Worm (Caenorhabditis elegans) whole organism, L4 larva: ENCODE results near the gene cal-3.

Experiments
- F26F4.8 ChIP-seq: fragments of 200-800 bp; sonication (Bioruptor generic); conservative IDR thresholded peaks from 2 replicates; pipeline ENCODE4 v1.3.6; 2022; ENCODE audit warnings: missing genetic modification characterization, missing compliant biosample characterization
- F37D6.2 ChIP-seq: sonication (generic microtip); optimal IDR thresholded peaks from 2 replicates; lab custom pipeline; 2016; ENCODE audit warnings: mild to moderate bottlenecking, missing genetic modification characterization, missing compliant biosample characterization
- Y105C5A.15 ChIP-seq: fragments of 200-800 bp; sonication (Bioruptor generic); IDR thresholded peaks from 2 replicates; pipeline ENCODE4 v1.3.6; 2022; ENCODE audit warnings: missing genetic modification characterization, missing compliant biosample characterization
- Y75B8A.6 ChIP-seq: fragments of 200-800 bp; sonication (Bioruptor generic); IDR thresholded peaks from 2 replicates; pipeline ENCODE4 v1.3.6; 2022; ENCODE audit warnings: missing genetic modification reagents, missing genetic modification characterization, missing compliant biosample characterization
- aha-1 ChIP-seq: fragments of 150-350 bp; peaks from one replicate; lab custom pipeline; 2014; ENCODE audit warnings: missing biosample characterization, missing genetic modification characterization
- ceh-20 ChIP-seq: fragments of 200-800 bp; sonication (Bioruptor generic); IDR thresholded peaks from 2 replicates; pipeline ENCODE4 v1.3.6; 2022; ENCODE audit warnings: missing genetic modification reagents, missing genetic modification characterization, missing compliant biosample characterization
- ceh-32 ChIP-seq: sonication (generic microtip); optimal IDR thresholded peaks from 2 replicates; lab custom pipeline; 2016; ENCODE audit warnings: mild to moderate bottlenecking, missing genetic modification characterization, missing compliant biosample characterization; ENCODE audit not compliant: poor library complexity
- ces-1 ChIP-seq: fragments of 150-350 bp; sonication (generic microtip); optimal IDR thresholded peaks from 4 replicates; lab custom pipeline; 2014; ENCODE audit warnings: missing biosample characterization, missing genetic modification reagents, missing genetic modification characterization
- cey-2 ChIP-seq: sonication (generic microtip); optimal IDR thresholded peaks from 3 replicates; lab custom pipeline; 2017; ENCODE audit warnings: missing genetic modification characterization, mild to moderate bottlenecking, missing compliant biosample characterization, antibody characterized with exemption, borderline replicate concordance; ENCODE audit not compliant: insufficient read depth
- daf-8 ChIP-seq: fragments of 200-800 bp; sonication (Bioruptor generic); IDR thresholded peaks from 2 replicates; pipeline ENCODE4 v1.3.6; 2022; ENCODE audit warnings: missing genetic modification characterization, missing compliant biosample characterization
- dmd-6 ChIP-seq: fragments of 200-800 bp; sonication (Bioruptor generic); IDR thresholded peaks from 2 replicates; pipeline ENCODE4 v1.3.6; 2022; ENCODE audit warnings: missing genetic modification reagents, missing genetic modification characterization, missing compliant biosample characterization
- dmd-8 ChIP-seq: fragments of 200-800 bp; sonication (Bioruptor generic); IDR thresholded peaks from 2 replicates; pipeline ENCODE4 v1.3.6; 2022; ENCODE audit warnings: missing genetic modification characterization, missing compliant biosample characterization
- dmd-9 ChIP-seq: fragments of 200-800 bp; sonication (Bioruptor generic); IDR thresholded peaks from 2 replicates; pipeline ENCODE4 v1.3.6; 2022; ENCODE audit warnings: missing genetic modification reagents, missing genetic modification characterization, missing compliant biosample characterization
- fkh-10 ChIP-seq: fragments of 150-350 bp; optimal IDR thresholded peaks from 2 replicates; lab custom pipeline; 2014; ENCODE audit warnings: missing biosample characterization, missing genetic modification reagents, missing genetic modification characterization
- gei-8 ChIP-seq: fragments of 200-800 bp; sonication (Bioruptor generic); optimal IDR thresholded peaks from 2 replicates; lab custom pipeline; 2018; ENCODE audit warnings: mild to moderate bottlenecking, missing genetic modification characterization, missing compliant biosample characterization
- hif-1 ChIP-seq, 2 experiments: sonication (generic microtip); optimal IDR thresholded peaks; 2 replicates each; lab custom pipeline; 2016 to 2017; ENCODE audit warnings: missing compliant biosample characterization in 2 of 2, missing genetic modification characterization in 2 of 2, missing genetic modification reagents in 2 of 2, missing genotype in 2 of 2, mild to moderate bottlenecking in 1 of 2
- lim-7 ChIP-seq: fragments of 200-800 bp; sonication (Bioruptor generic); IDR thresholded peaks from 2 replicates; pipeline ENCODE4 v1.3.6; 2022; ENCODE audit warnings: missing genetic modification characterization, missing compliant biosample characterization
- lin-1 ChIP-seq: fragments of 200-800 bp; sonication (Bioruptor generic); IDR thresholded peaks from 2 replicates; pipeline ENCODE4 v1.3.6; 2022; ENCODE audit warnings: missing genetic modification reagents, missing genetic modification characterization, missing compliant biosample characterization
- lin-38 ChIP-seq: fragments of 200-800 bp; sonication (Bioruptor generic); IDR thresholded peaks from 2 replicates; pipeline ENCODE4 v1.3.6; 2022; ENCODE audit warnings: missing genetic modification reagents, missing genetic modification characterization, missing compliant biosample characterization
- madf-5 ChIP-seq, 2 experiments: fragments of 200-800 bp; sonication (Bioruptor generic); IDR thresholded peaks; 2 replicates each; pipeline ENCODE4 v1.3.6; 2022; ENCODE audit warnings: missing compliant biosample characterization in 2 of 2, missing genetic modification characterization in 2 of 2
- mxl-3 ChIP-seq: fragments of 200-800 bp; sonication (Bioruptor generic); optimal IDR thresholded peaks from 2 replicates; lab custom pipeline; 2018; ENCODE audit warnings: mild to moderate bottlenecking, missing genetic modification characterization, missing compliant biosample characterization
- nhr-11 ChIP-seq: fragments of 150-350 bp; optimal IDR thresholded peaks from 2 replicates; lab custom pipeline; 2014; ENCODE audit warnings: missing biosample characterization, missing genetic modification characterization
- nhr-25 ChIP-seq: sonication (generic microtip); optimal IDR thresholded peaks from 2 replicates; lab custom pipeline; 2017; ENCODE audit warnings: missing genetic modification characterization, mild to moderate bottlenecking, missing compliant biosample characterization, antibody characterized with exemption, moderate library complexity, borderline replicate concordance; ENCODE audit not compliant: insufficient read depth
- nhr-28 ChIP-seq: fragments of 150-350 bp; optimal IDR thresholded peaks from 2 replicates; lab custom pipeline; 2014; ENCODE audit warnings: missing biosample characterization, missing genetic modification characterization
- php-3 ChIP-seq: fragments of 200-800 bp; sonication (Bioruptor generic); IDR thresholded peaks from 2 replicates; pipeline ENCODE4 v1.3.6; 2022; ENCODE audit warnings: missing genetic modification reagents, missing genetic modification characterization, missing compliant biosample characterization
- pqm-1 ChIP-seq: sonication (generic microtip); optimal IDR thresholded peaks from 2 replicates; lab custom pipeline; 2017; ENCODE audit warnings: missing biosample characterization, missing genetic modification characterization
- set-16 ChIP-seq: fragments of 200-800 bp; sonication (Bioruptor generic); IDR thresholded peaks from 2 replicates; pipeline ENCODE4 v1.3.6; 2022; ENCODE audit warnings: missing genetic modification reagents, missing genetic modification characterization, missing compliant biosample characterization
- snpc-1.2 ChIP-seq: fragments of 200-800 bp; sonication (Bioruptor generic); IDR thresholded peaks from 2 replicates; pipeline ENCODE4 v1.3.6; 2022; ENCODE audit warnings: missing genetic modification reagents, missing genetic modification characterization, missing compliant biosample characterization
- snpc-4 ChIP-seq: fragments of 150-350 bp; optimal IDR thresholded peaks from 2 replicates; lab custom pipeline; 2014; ENCODE audit warnings: missing biosample characterization, missing genetic modification characterization
- tag-97 ChIP-seq: fragments of 200-800 bp; sonication (Bioruptor generic); IDR thresholded peaks from 2 replicates; pipeline ENCODE4 v1.3.6; 2022; ENCODE audit warnings: missing genetic modification characterization, missing compliant biosample characterization
- unc-130 ChIP-seq: sonication (generic microtip); optimal IDR thresholded peaks from 2 replicates; lab custom pipeline; 2016; ENCODE audit warnings: missing genetic modification reagents, missing genetic modification characterization, missing compliant biosample characterization
- unc-62 ChIP-seq, 3 experiments: fragments of 150-350 bp in 1 of 3; sonication (generic microtip); optimal IDR thresholded peaks in 2 of 3; peaks in 1 of 3; 1 replicate in 1 of 3; 2 replicates in 2 of 3; lab custom pipeline; 2014 to 2017; ENCODE audit warnings: missing biosample characterization in 3 of 3, missing genetic modification characterization in 3 of 3, missing genetic modification reagents in 3 of 3, missing genotype in 1 of 3
- zag-1 ChIP-seq: fragments of 150-350 bp; optimal IDR thresholded peaks from 2 replicates; lab custom pipeline; 2014; ENCODE audit warnings: missing biosample characterization, missing genetic modification characterization
- zip-2 ChIP-seq: fragments of 150-350 bp; optimal IDR thresholded peaks from 2 replicates; lab custom pipeline; 2014; ENCODE audit warnings: missing biosample characterization, missing genetic modification characterization
- ztf-11 ChIP-seq: fragments of 150-350 bp; optimal IDR thresholded peaks from 2 replicates; lab custom pipeline; 2014; ENCODE audit warnings: missing biosample characterization, missing genetic modification characterization
- ztf-7 ChIP-seq: fragments of 150-350 bp; optimal IDR thresholded peaks from 2 replicates; lab custom pipeline; 2014; ENCODE audit warnings: missing biosample characterization, missing genetic modification characterization

The cal-3 gene

DNA sequence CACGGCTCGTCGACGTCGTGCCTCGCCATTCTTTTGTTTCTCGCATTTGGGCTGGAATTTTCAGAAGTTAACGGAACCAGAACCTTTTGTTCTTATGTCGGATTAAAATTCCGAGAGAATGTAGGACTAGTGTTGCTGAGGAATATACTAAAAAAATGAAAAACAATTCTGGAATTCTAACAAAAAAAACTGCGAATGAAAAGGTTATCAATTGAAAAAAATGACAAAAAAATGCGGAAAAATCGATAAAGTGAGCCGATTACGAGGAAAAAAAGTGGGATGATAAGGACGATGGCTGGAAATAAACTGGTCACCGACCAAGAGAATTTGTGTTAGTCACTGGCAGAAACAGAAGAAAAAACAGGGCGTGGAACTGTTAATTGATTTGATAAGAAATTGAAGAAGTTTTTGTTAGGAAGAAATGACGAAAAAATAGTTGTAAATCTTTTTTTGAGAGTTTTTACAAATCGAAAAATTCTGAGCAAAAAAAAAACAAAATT is 15.6 kb downstream of the cal-3 start, which contains the start of gene bris-1 (continued):
- TF ChIP-seq Y75B8A.6 (GFP tag; lab: Robert Waterston, UW) = no peak
- no peak for TF ChIP-seq hif-1 (tag; optimal IDR thresholded peaks at IDR 0.05; lab: Kevin White, UChicago)
- TF ChIP-seq pqm-1 (tag; lab: Kevin White, UChicago) = peak; percentile 92
- TF ChIP-seq snpc-1.2 (GFP tag; lab: Robert Waterston, UW) = no peak
- no peak for TF ChIP-seq zip-2 (tag; lab: Kevin White, UChicago)
- no peak for TF ChIP-seq Y105C5A.15
- TF ChIP-seq fkh-10 (GFP tag; lab: Kevin White, UChicago) = no peak
- TF ChIP-seq gei-8 (GFP tag; lab: Kevin White, UChicago) = no peak
- peak; percentile 61 for TF ChIP-seq nhr-28 (tag; lab: Kevin White, UChicago)
- no peak for TF ChIP-seq zag-1 (tag; lab: Kevin White, UChicago)
- no peak for TF ChIP-seq dmd-8 (GFP tag; lab: Robert Waterston, UW)
- TF ChIP-seq php-3 (GFP tag; lab: Robert Waterston, UW) = 0 out of 2 replicates have a peak, but pooled peaks have one; percentile 19
- TF ChIP-seq ces-1 (GFP tag; lab: Kevin White, UChicago) = no peak
- TF ChIP-seq F26F4.8 (GFP tag; lab: Robert Waterston, UW) = no peak
- TF ChIP-seq lin-1 = no peak
- TF ChIP-seq ceh-32 (tag; lab: Kevin White, UChicago) = no peak
- no peak for TF ChIP-seq daf-8 (GFP tag; lab: Robert Waterston, UW)
- TF ChIP-seq nhr-25 (tag; lab: Kevin White, UChicago) = no peak
- no peak for TF ChIP-seq dmd-9
- no peak for TF ChIP-seq nhr-11 (tag; lab: Kevin White, UChicago)
- no peak for TF ChIP-seq ztf-11 (tag; lab: Kevin White, UChicago)
- no peak for TF ChIP-seq ceh-20 (GFP tag; lab: Robert Waterston, UW)
- no peak for TF ChIP-seq lin-38
- TF ChIP-seq lim-7 (GFP tag; lab: Robert Waterston, UW) = no peak
- TF ChIP-seq madf-5 (GFP tag; IDR thresholded peaks at IDR 0.05; lab: Robert Waterston, UW) = no peak
- TF ChIP-seq mxl-3 (GFP tag; lab: Kevin White, UChicago) = no peak
- no peak for TF ChIP-seq F37D6.2 (tag; lab: Kevin White, UChicago)

DNA sequence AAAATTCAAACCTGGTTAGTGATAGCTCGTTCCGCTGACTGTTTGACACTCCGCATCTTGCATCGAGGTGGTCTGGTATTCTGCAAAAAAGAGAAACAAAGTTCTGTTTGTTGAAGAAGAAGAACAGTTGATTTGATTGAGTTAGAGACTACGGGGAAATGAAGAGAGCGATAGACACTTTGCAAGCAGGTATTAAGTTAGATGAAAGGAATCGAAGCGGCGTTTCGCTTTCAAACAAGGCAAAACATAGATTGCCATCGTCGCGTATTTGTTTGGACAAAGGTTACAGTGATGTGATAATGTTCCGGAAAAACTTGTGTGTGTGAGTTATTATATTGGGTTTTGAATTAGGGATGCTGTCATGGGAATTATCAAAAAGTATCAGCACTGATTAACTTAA is 17.7 kb downstream of the cal-3 start:
- peak; percentile 5 for TF ChIP-seq nhr-28 (tag; lab: Kevin White, UChicago)
- peak in 1 of 2 experiments; percentile 86 for TF ChIP-seq unc-62 (GFP tag; optimal IDR thresholded peaks at IDR 0.05 in 1 of 2; lab: Kevin White, UChicago)
- no peak for TF ChIP-seq unc-62 (tag; optimal IDR thresholded peaks at IDR 0.05; lab: Kevin White, UChicago)
- no peak for TF ChIP-seq ceh-20 (GFP tag; lab: Robert Waterston, UW)
- TF ChIP-seq ztf-7 (tag; lab: Kevin White, UChicago) = no peak
- 0 out of 2 replicates have a peak, but pooled peaks have one; percentile 14 for TF ChIP-seq dmd-6 (GFP tag; lab: Robert Waterston, UW)
- peak; percentile 8 for TF ChIP-seq aha-1 (tag; lab: Kevin White, UChicago)
- TF ChIP-seq snpc-4 (tag; lab: Kevin White, UChicago) = no peak

DNA sequence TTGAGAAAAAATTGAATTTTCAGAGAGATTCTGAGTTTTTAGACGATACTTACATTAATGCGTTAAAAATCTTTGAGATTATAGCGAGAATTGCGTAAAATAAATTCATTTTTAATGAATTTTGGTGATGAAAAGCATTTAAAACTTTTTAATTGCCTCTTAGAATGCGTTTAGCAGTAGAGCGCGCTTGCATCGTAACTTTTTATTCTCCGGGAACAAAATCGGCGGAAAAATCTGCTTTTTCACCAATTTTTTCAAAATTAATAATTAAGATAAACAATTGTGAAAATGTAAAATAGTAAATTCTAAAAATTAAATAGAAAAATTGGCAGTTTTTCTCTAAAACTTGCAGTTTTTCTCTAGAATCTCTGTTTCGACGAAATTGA is 19.7 kb downstream of the cal-3 start:
- TF ChIP-seq cey-2 (tag; lab: Kevin White, UChicago) (no peak), unc-130 (peak; percentile 9), lin-38 (peak; percentile 81), tag-97 (GFP tag; lab: Robert Waterston, UW) (no peak), unc-62 (GFP tag; optimal IDR thresholded peaks at IDR 0.05 in 1 of 2; lab: Kevin White, UChicago) (peak in 1 of 2 experiments; percentile 39), unc-62 (tag; optimal IDR thresholded peaks at IDR 0.05; lab: Kevin White, UChicago) (no peak), set-16 (GFP tag; lab: Robert Waterston, UW) (0 out of 2 replicates have a peak, but pooled peaks have one; percentile 0)
